Fruit fly (Drosophila melanogaster): ENCODE measurements around the gene CG9641.

DNA sequence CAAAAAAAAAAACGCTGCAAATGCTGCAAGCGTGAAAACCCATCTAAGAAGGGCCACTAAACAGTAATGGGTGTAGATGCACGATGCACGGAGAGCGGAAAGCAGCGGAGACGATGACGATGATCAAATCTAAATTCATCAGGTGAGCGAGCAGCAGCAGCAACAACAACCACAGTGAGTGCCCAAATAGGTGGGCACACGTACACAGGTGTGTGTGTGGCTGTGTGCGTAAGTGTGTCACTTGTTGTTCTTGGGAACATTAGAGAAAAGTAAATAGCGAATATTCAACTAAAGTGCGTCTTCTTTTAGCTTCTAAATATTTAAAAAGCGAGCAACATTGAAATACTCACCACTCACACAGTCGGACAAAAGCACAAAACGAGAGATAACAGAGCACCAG lies 16.6 kb upstream of the CG9641 start:
- no peak for TF ChIP-seq pan (optimal IDR thresholded peaks at IDR 0.05)
- TF ChIP-seq Hnf4 (GFP tag; optimal IDR thresholded peaks at IDR 0.05), result no peak
- no peak for TF ChIP-seq Dfd (GFP tag; optimal IDR thresholded peaks at IDR 0.05)
- TF ChIP-seq br (GFP tag; optimal IDR thresholded peaks at IDR 0.05), result no peak
- TF ChIP-seq dsf (GFP tag; optimal IDR thresholded peaks at IDR 0.05; ENCODE audit: borderline replicate concordance), result no peak
- TF ChIP-seq CrebA (GFP tag; optimal IDR thresholded peaks at IDR 0.05; ENCODE audit: borderline replicate concordance), result no peak
- no peak for TF ChIP-seq usp (GFP tag; optimal IDR thresholded peaks at IDR 0.05)
- TF ChIP-seq h (GFP tag; optimal IDR thresholded peaks at IDR 0.05), result no peak
- no peak for TF ChIP-seq OdsH (GFP tag; optimal IDR thresholded peaks at IDR 0.05)
- no peak for TF ChIP-seq sv (GFP tag; optimal IDR thresholded peaks at IDR 0.05)
- TF ChIP-seq N (GFP tag; optimal IDR thresholded peaks at IDR 0.05), result no peak
- no peak for TF ChIP-seq Dif (GFP tag; optimal IDR thresholded peaks at IDR 0.05; ENCODE audit: partially characterized antibody)
- TF ChIP-seq rgr (GFP tag; optimal IDR thresholded peaks at IDR 0.05), result no peak
